Worm (Caenorhabditis elegans): ENCODE measurements around the gene F55C5.17.
A peak's percentile ranks its signal among the peaks of the same experiment; 100 is the strongest.

Gene F55C5.17

ce11 chrV:12320274-12320839 is 18.0 kb downstream of the F55C5.17 start (continued):
- TF ChIP-seq aptf-2 (GFP tag; conservative IDR thresholded peaks at IDR 0.05) (no peak), tbx-9 (tag; optimal IDR thresholded peaks at IDR 0.05; ENCODE audit: borderline replicate concordance) (no peak), atf-7 (tag; optimal IDR thresholded peaks at IDR 0.05) (no peak), F39B2.1 (GFP tag; IDR thresholded peaks at IDR 0.05) (no peak), madf-10 (tag; optimal IDR thresholded peaks at IDR 0.05) (no peak), nfya-2 (GFP tag; IDR thresholded peaks at IDR 0.05) (no peak), nhr-80 (tag; optimal IDR thresholded peaks at IDR 0.05) (no peak), attf-6 (GFP tag; IDR thresholded peaks at IDR 0.05) (no peak), F57C9.4 (tag; optimal IDR thresholded peaks at IDR 0.05) (no peak), lin-26 (GFP tag; IDR thresholded peaks at IDR 0.05) (no peak), ztf-3 (GFP tag; optimal IDR thresholded peaks at IDR 0.05) (peak; percentile 37), mel-28 (tag; optimal IDR thresholded peaks at IDR 0.05; ENCODE audit: borderline replicate concordance) (no peak), dpl-1 (GFP tag; optimal IDR thresholded peaks at IDR 0.05) (no peak), ztf-18 (tag; optimal IDR thresholded peaks at IDR 0.05) (peak; percentile 4), Y95B8A.8 (GFP tag; IDR thresholded peaks at IDR 0.05) (no peak), ztf-6 (GFP tag; IDR thresholded peaks at IDR 0.05) (no peak), snpc-4 (GFP tag; optimal IDR thresholded peaks at IDR 0.05) (no peak), snpc-4 (tag; optimal IDR thresholded peaks at IDR 0.05) (peak in 1 of 4 experiments; percentile 24), hlh-12 (tag; optimal IDR thresholded peaks at IDR 0.05) (no peak), ceh-27 (GFP tag; optimal IDR thresholded peaks at IDR 0.05) (no peak), F22D6.2 (tag; optimal IDR thresholded peaks at IDR 0.05) (no peak), zim-3 (tag; optimal IDR thresholded peaks at IDR 0.05) (peak; percentile 12), hsf-1 (GFP tag; IDR thresholded peaks at IDR 0.05) (no peak)

DNA sequence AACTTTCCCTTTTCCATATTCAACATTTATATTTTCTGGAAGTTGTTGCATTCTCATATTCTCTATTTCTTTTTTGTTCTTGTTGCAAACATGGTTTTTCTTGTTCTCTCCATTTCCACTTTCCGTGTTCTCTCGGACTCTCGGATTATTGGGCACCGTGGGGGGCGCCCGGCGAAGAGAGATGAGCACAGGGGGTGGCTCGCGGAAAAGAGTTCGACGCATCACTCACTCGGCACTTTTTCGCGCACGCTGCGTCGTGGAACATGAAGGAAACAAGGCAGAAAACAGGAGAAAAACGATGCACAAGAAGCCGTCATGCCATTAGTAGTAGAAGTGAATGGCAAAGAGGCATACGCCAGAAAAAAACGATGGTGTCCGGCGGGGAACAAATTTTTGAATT is 24.3 kb downstream of the F55C5.17 start:
- no peak for TF ChIP-seq chd-7 (tag; optimal IDR thresholded peaks at IDR 0.05)
- no peak for TF ChIP-seq ztf-22 (GFP tag; optimal IDR thresholded peaks at IDR 0.05)
- TF ChIP-seq F22D6.2 (tag; optimal IDR thresholded peaks at IDR 0.05) = no peak
- TF ChIP-seq F10E7.11 (tag; optimal IDR thresholded peaks at IDR 0.05) = no peak
- TF ChIP-seq tbx-9 (tag; optimal IDR thresholded peaks at IDR 0.05; ENCODE audit: borderline replicate concordance) = no peak
- TF ChIP-seq lsy-27 (tag; optimal IDR thresholded peaks at IDR 0.05; ENCODE audit: borderline replicate concordance, insufficient read depth) = no peak
- no peak for TF ChIP-seq aptf-3 (GFP tag; IDR thresholded peaks at IDR 0.05)
- TF ChIP-seq atf-7 (tag; optimal IDR thresholded peaks at IDR 0.05) = no peak
- no peak for TF ChIP-seq repo-1 (tag; optimal IDR thresholded peaks at IDR 0.05)
- TF ChIP-seq hlh-26 (GFP tag; conservative IDR thresholded peaks at IDR 0.05) = no peak
- no peak for TF ChIP-seq F52B5.7 (tag; optimal IDR thresholded peaks at IDR 0.05)
- TF ChIP-seq ccch-3 (GFP tag; optimal IDR thresholded peaks at IDR 0.05) = no peak
- TF ChIP-seq F55B11.4 (tag; optimal IDR thresholded peaks at IDR 0.05; ENCODE audit: borderline replicate concordance, insufficient read depth) = no peak
- no peak for TF ChIP-seq fkh-3 (tag; optimal IDR thresholded peaks at IDR 0.05)
- TF ChIP-seq hsf-1 (GFP tag; IDR thresholded peaks at IDR 0.05) = no peak
- TF ChIP-seq B0035.1 (tag; optimal IDR thresholded peaks at IDR 0.05) = no peak
- no peak for TF ChIP-seq ekl-4 (GFP tag; IDR thresholded peaks at IDR 0.05)
- no peak for TF ChIP-seq lin-54 (GFP tag; optimal IDR thresholded peaks at IDR 0.05)

DNA sequence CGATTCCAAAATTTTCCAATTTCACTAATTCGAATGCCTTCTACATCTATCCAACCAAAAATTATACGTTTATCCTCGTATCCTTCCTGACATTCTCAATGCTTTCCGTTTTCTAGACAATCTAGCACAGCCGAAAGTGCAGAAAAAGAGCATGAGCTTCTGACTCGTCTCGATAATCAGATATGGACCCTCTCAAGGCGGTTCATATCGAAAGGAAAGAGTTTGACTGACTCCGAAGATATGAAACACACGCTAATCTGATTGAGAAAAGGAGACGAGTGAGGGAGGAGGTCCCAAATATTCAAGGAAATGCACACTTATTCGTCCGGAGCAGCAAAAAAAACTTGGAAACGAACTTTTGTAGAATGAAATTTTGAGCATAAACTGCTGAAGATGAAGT is 26.8 kb downstream of the F55C5.17 start:
- TF ChIP-seq cebp-2 (GFP tag; IDR thresholded peaks at IDR 0.05) (no peak), ztf-6 (GFP tag; IDR thresholded peaks at IDR 0.05) (no peak), rcor-1 (GFP tag; IDR thresholded peaks at IDR 0.05) (no peak), xnd-1 (tag; optimal IDR thresholded peaks at IDR 0.05) (no peak), gei-17 (GFP tag; optimal IDR thresholded peaks at IDR 0.05) (no peak), K12H6.12 (tag; optimal IDR thresholded peaks at IDR 0.05) (no peak), F22D6.2 (tag; optimal IDR thresholded peaks at IDR 0.05) (no peak), B0336.3 (GFP tag; IDR thresholded peaks at IDR 0.05) (no peak), B0261.1 (tag; optimal IDR thresholded peaks at IDR 0.05) (no peak), hlh-12 (tag; optimal IDR thresholded peaks at IDR 0.05) (no peak)

Data from whole organism, young adult.